Fruit fly (Drosophila melanogaster) whole organism, embryonic: ENCODE results near the gene CG32425.

Experiments
- Adf1 ChIP-seq: fragments of 200-800 bp; sonication (Bioruptor generic); IDR thresholded peaks from 2 replicates; pipeline ENCODE4 v1.3.6; 2022; ENCODE audit warnings: missing biosample characterization, missing genetic modification characterization
- CG12071 ChIP-seq: fragments of 200-800 bp; sonication (Bioruptor generic); optimal IDR thresholded peaks from 3 replicates; lab custom pipeline; 2018; ENCODE audit warnings: missing biosample characterization, mild to moderate bottlenecking, missing genetic modification characterization
- CG13775 ChIP-seq: fragments of 200-800 bp; sonication (Bioruptor generic); optimal IDR thresholded peaks from 3 replicates; lab custom pipeline; 2017; ENCODE audit warnings: missing biosample characterization, mild to moderate bottlenecking, missing genetic modification characterization
- CG1603 ChIP-seq: fragments of 200-800 bp; sonication (Bioruptor generic); optimal IDR thresholded peaks from 2 replicates; lab custom pipeline; 2019; ENCODE audit warnings: missing biosample characterization, mild to moderate bottlenecking, missing genetic modification characterization, moderate library complexity
- CG17186 ChIP-seq: fragments of 200-800 bp; sonication (Bioruptor generic); optimal IDR thresholded peaks from 3 replicates; lab custom pipeline; 2017; ENCODE audit warnings: missing biosample characterization, missing genetic modification reagents, missing genetic modification characterization
- CG17912 ChIP-seq: fragments of 200-800 bp; sonication (Bioruptor generic); optimal IDR thresholded peaks from 2 replicates; lab custom pipeline; 2018; ENCODE audit warnings: missing biosample characterization, mild to moderate bottlenecking, missing genetic modification characterization
- CG30431 ChIP-seq: fragments of 200-800 bp; sonication (Bioruptor generic); optimal IDR thresholded peaks from 2 replicates; lab custom pipeline; 2017; ENCODE audit warnings: missing biosample characterization, missing genetic modification characterization
- CG34376 ChIP-seq: fragments of 200-800 bp; sonication (Bioruptor generic); optimal IDR thresholded peaks from 2 replicates; lab custom pipeline; 2018; ENCODE audit warnings: missing biosample characterization, mild to moderate bottlenecking, missing genetic modification characterization
- CG4282 ChIP-seq: fragments of 200-800 bp; sonication (Bioruptor generic); optimal IDR thresholded peaks from 2 replicates; lab custom pipeline; 2016; ENCODE audit warnings: missing biosample characterization, missing genetic modification characterization
- CG5953 ChIP-seq: fragments of 200-800 bp; sonication (Bioruptor generic); IDR thresholded peaks from 2 replicates; pipeline ENCODE4 v1.3.6; 2022; ENCODE audit warnings: missing biosample characterization, missing genetic modification characterization
- CG6854 ChIP-seq: fragments of 200-800 bp; sonication (Bioruptor generic); optimal IDR thresholded peaks from 3 replicates; lab custom pipeline; 2017; ENCODE audit warnings: missing biosample characterization, mild to moderate bottlenecking, missing genetic modification characterization
- CG7786 ChIP-seq: fragments of 200-800 bp; sonication (Bioruptor generic); optimal IDR thresholded peaks from 2 replicates; lab custom pipeline; 2016; ENCODE audit warnings: missing biosample characterization, missing genetic modification characterization
- CG8290 ChIP-seq, 3 experiments: fragments of 200-800 bp; sonication (Bioruptor generic); optimal IDR thresholded peaks; 2 replicates each; lab custom pipeline; 2016 to 2019; ENCODE audit warnings: missing biosample characterization in 3 of 3, missing genetic modification characterization in 3 of 3, mild to moderate bottlenecking in 2 of 3, moderate library complexity in 1 of 3
- E2f2 ChIP-seq: fragments of 200-800 bp; sonication (Bioruptor generic); IDR thresholded peaks from 2 replicates; pipeline ENCODE4 v1.3.6; 2022; ENCODE audit warnings: missing biosample characterization, missing genetic modification characterization
- Gsc ChIP-seq: fragments of 200-800 bp; sonication (Bioruptor generic); IDR thresholded peaks from 2 replicates; pipeline ENCODE4 v1.3.6; 2022; ENCODE audit warnings: missing biosample characterization, missing genetic modification characterization
- HLHmδ ChIP-seq: fragments of 200-800 bp; sonication (Bioruptor generic); optimal IDR thresholded peaks from 2 replicates; lab custom pipeline; 2018; ENCODE audit warnings: missing biosample characterization, mild to moderate bottlenecking, missing genetic modification characterization, moderate library complexity
- HmgD ChIP-seq: fragments of 200-800 bp; sonication (Bioruptor generic); optimal IDR thresholded peaks from 3 replicates; lab custom pipeline; 2016; ENCODE audit warnings: missing biosample characterization, missing genetic modification characterization
- Hmx ChIP-seq: fragments of 200-800 bp; sonication (Bioruptor generic); optimal IDR thresholded peaks from 2 replicates; lab custom pipeline; 2016; ENCODE audit warnings: missing biosample characterization, missing genetic modification characterization
- Kr ChIP-seq: fragments of 200-800 bp; sonication (Bioruptor generic); optimal IDR thresholded peaks from 2 replicates; lab custom pipeline; 2017; ENCODE audit warnings: missing biosample characterization, mild to moderate bottlenecking, missing genetic modification characterization
- MTF-1 ChIP-seq: fragments of 200-800 bp; sonication (Bioruptor generic); optimal IDR thresholded peaks from 2 replicates; lab custom pipeline; 2018; ENCODE audit warnings: missing biosample characterization, mild to moderate bottlenecking, missing genetic modification characterization, borderline replicate concordance
- ato ChIP-seq: fragments of 200-800 bp; sonication (Bioruptor generic); IDR thresholded peaks from 2 replicates; pipeline ENCODE4 v1.3.6; 2022; ENCODE audit warnings: missing biosample characterization, missing genetic modification characterization; ENCODE audit not compliant: partially characterized antibody
- cas ChIP-seq: fragments of 200-800 bp; sonication (Bioruptor generic); IDR thresholded peaks from 2 replicates; pipeline ENCODE4 v1.3.6; 2022; ENCODE audit warnings: missing biosample characterization, missing genetic modification characterization
- chm ChIP-seq: fragments of 200-800 bp; sonication (Bioruptor generic); IDR thresholded peaks from 2 replicates; pipeline ENCODE4 v1.3.6; 2022; ENCODE audit warnings: missing biosample characterization, missing genetic modification characterization
- cwo ChIP-seq: fragments of 200-800 bp; sonication (Bioruptor generic); optimal IDR thresholded peaks from 3 replicates; lab custom pipeline; 2017; ENCODE audit warnings: missing biosample characterization, missing genetic modification characterization, mild to moderate bottlenecking, moderate library complexity, missing genetic modification reagents
- dpn ChIP-seq, 2 experiments: fragments of 200-800 bp; sonication (Bioruptor generic); optimal IDR thresholded peaks; 3 replicates each; lab custom pipeline; 2016; ENCODE audit warnings: missing biosample characterization in 2 of 2, missing genetic modification characterization in 2 of 2
- emc ChIP-seq: fragments of 200-800 bp; sonication (Bioruptor generic); optimal IDR thresholded peaks from 2 replicates; lab custom pipeline; 2016; ENCODE audit warnings: missing biosample characterization, missing genetic modification characterization
- gem ChIP-seq: fragments of 200-800 bp; sonication (Bioruptor generic); optimal IDR thresholded peaks from 2 replicates; lab custom pipeline; 2019; ENCODE audit warnings: missing biosample characterization, mild to moderate bottlenecking, missing genetic modification characterization, moderate library complexity
- grau ChIP-seq: fragments of 200-800 bp; optimal IDR thresholded peaks from 3 replicates; lab custom pipeline; 2019; ENCODE audit warnings: missing biosample characterization, mild to moderate bottlenecking, missing genetic modification characterization, moderate library complexity
- ken ChIP-seq: fragments of 200-800 bp; sonication (Bioruptor generic); IDR thresholded peaks from 3 replicates; pipeline ENCODE4 v1.3.6; 2022; ENCODE audit warnings: missing biosample characterization, missing genetic modification characterization
- klu ChIP-seq: fragments of 200-800 bp; sonication (Bioruptor generic); IDR thresholded peaks from 2 replicates; pipeline ENCODE4 v1.3.6; 2022; ENCODE audit warnings: missing biosample characterization, missing genetic modification characterization
- kni ChIP-seq: fragments of 200-800 bp; sonication (Bioruptor generic); optimal IDR thresholded peaks from 3 replicates; lab custom pipeline; 2017; ENCODE audit warnings: mild to moderate bottlenecking, missing biosample characterization, missing genetic modification reagents, missing genetic modification characterization
- lola ChIP-seq, 3 experiments: fragments of >200 bp in 2 of 3; fragments of 200-800 bp in 1 of 3; sonication (Bioruptor generic) in 1 of 3; optimal IDR thresholded peaks; 2 replicates each; lab custom pipeline; 2017 to 2019; ENCODE audit warnings: missing biosample characterization in 3 of 3, missing genetic modification characterization in 3 of 3, mild to moderate bottlenecking in 1 of 3, moderate library complexity in 1 of 3
- luna ChIP-seq: fragments of 200-800 bp; sonication (Bioruptor generic); optimal IDR thresholded peaks from 2 replicates; lab custom pipeline; 2016; ENCODE audit warnings: missing biosample characterization, missing genetic modification characterization
- mld ChIP-seq: fragments of 200-800 bp; sonication (Bioruptor generic); IDR thresholded peaks from 3 replicates; pipeline ENCODE4 v1.3.6; 2022; ENCODE audit warnings: missing biosample characterization, missing genetic modification characterization; ENCODE audit not compliant: partially characterized antibody
- nom ChIP-seq: fragments of 200-800 bp; sonication (Bioruptor generic); optimal IDR thresholded peaks from 2 replicates; lab custom pipeline; 2017; ENCODE audit warnings: missing biosample characterization, missing genetic modification characterization, mild to moderate bottlenecking, moderate library complexity, missing genetic modification reagents
- otp ChIP-seq: fragments of 200-800 bp; sonication (Bioruptor generic); IDR thresholded peaks from 3 replicates; pipeline ENCODE4, ENCODE4 v1.3.6; 2022; ENCODE audit warnings: missing biosample characterization, missing genetic modification characterization
- pros ChIP-seq: fragments of 200-800 bp; sonication (Bioruptor generic); optimal IDR thresholded peaks from 3 replicates; lab custom pipeline; 2019; ENCODE audit warnings: missing biosample characterization, mild to moderate bottlenecking, missing genetic modification characterization, moderate library complexity
- sisA ChIP-seq: fragments of 200-800 bp; sonication (Bioruptor generic); IDR thresholded peaks from 2 replicates; pipeline ENCODE4 v1.3.6; 2022; ENCODE audit warnings: missing biosample characterization, missing genetic modification characterization
- sug ChIP-seq: fragments of 200-800 bp; optimal IDR thresholded peaks from 2 replicates; lab custom pipeline; 2019; ENCODE audit warnings: missing biosample characterization, mild to moderate bottlenecking, missing genetic modification characterization, moderate library complexity
- unpg ChIP-seq: fragments of 200-800 bp; sonication (Bioruptor generic); optimal IDR thresholded peaks from 3 replicates; lab custom pipeline; 2018; ENCODE audit warnings: missing biosample characterization, mild to moderate bottlenecking, missing genetic modification characterization, moderate library complexity
- wek ChIP-seq: fragments of 200-800 bp; sonication (Bioruptor generic); optimal IDR thresholded peaks from 3 replicates; lab custom pipeline; 2018; ENCODE audit warnings: missing biosample characterization, mild to moderate bottlenecking, missing genetic modification characterization, moderate library complexity

The CG32425 gene

dm6 chr3L:20511499-20512108 lies 14.5 kb downstream of the CG32425 start (continued):
- TF ChIP-seq CG17912 (GFP tag; lab: Kevin White, UChicago), result no peak
- TF ChIP-seq emc (GFP tag; lab: Kevin White, UChicago), result no peak
- TF ChIP-seq CG8290 (GFP tag; optimal IDR thresholded peaks at IDR 0.05; lab: Kevin White, UChicago), result no peak
- no peak for TF ChIP-seq CG8290 (tag; optimal IDR thresholded peaks at IDR 0.05; lab: Kevin White, UChicago)
- TF ChIP-seq gem (tag; lab: Kevin White, UChicago), result peak; percentile 30
- TF ChIP-seq CG4282 (GFP tag; lab: Kevin White, UChicago), result no peak
- no peak for TF ChIP-seq sisA (GFP tag; lab: Robert Waterston, UW)
- TF ChIP-seq cas (GFP tag; lab: Robert Waterston, UW), result no peak
- TF ChIP-seq grau (tag; lab: Kevin White, UChicago), result no peak
- TF ChIP-seq CG5953, result no peak
- TF ChIP-seq unpg, result no peak
- no peak for TF ChIP-seq lola (GFP tag; optimal IDR thresholded peaks at IDR 0.05; lab: Kevin White, UChicago)
- no peak for TF ChIP-seq CG12071 (GFP tag; lab: Kevin White, UChicago)
- no peak for TF ChIP-seq Hmx (GFP tag; lab: Kevin White, UChicago)
- no peak for TF ChIP-seq CG6854
- TF ChIP-seq mld (GFP tag; lab: Robert Waterston, UW), result no peak
- no peak for TF ChIP-seq CG13775
- no peak for TF ChIP-seq kni (GFP tag; lab: Kevin White, UChicago)
- no peak for TF ChIP-seq Adf1 (GFP tag; lab: Robert Waterston, UW)
- TF ChIP-seq otp (GFP tag; lab: Robert Waterston, UW), result no peak
- peak; percentile 25; the same call in 1 of the 2 replicates for TF ChIP-seq E2f2 (GFP tag; lab: Robert Waterston, UW)
- no peak for TF ChIP-seq wek (GFP tag; lab: Kevin White, UChicago)
- no peak for TF ChIP-seq Gsc (GFP tag; lab: Robert Waterston, UW)
- TF ChIP-seq nom (GFP tag; lab: Kevin White, UChicago), result peak; percentile 26
- TF ChIP-seq pros (GFP tag; lab: Kevin White, UChicago), result no peak
- TF ChIP-seq Kr (GFP tag; lab: Kevin White, UChicago), result no peak
- TF ChIP-seq CG30431 (GFP tag; lab: Kevin White, UChicago), result no peak
- TF ChIP-seq CG17186 (GFP tag; lab: Kevin White, UChicago), result no peak
- no peak for TF ChIP-seq ken (GFP tag; lab: Robert Waterston, UW)
- no peak for TF ChIP-seq chm (GFP tag; lab: Robert Waterston, UW)
- TF ChIP-seq HmgD (GFP tag; lab: Kevin White, UChicago), result no peak
- TF ChIP-seq CG7786 (GFP tag; lab: Kevin White, UChicago), result no peak
- TF ChIP-seq dpn (GFP tag; optimal IDR thresholded peaks at IDR 0.05; lab: Kevin White, UChicago), result no peak
- no peak for TF ChIP-seq HLHmδ
- TF ChIP-seq klu (GFP tag; lab: Robert Waterston, UW), result no peak
- TF ChIP-seq cwo, result peak; percentile 78
- TF ChIP-seq CG34376, result peak; percentile 68
- TF ChIP-seq ato, result no peak
- no peak for TF ChIP-seq MTF-1 (GFP tag; lab: Kevin White, UChicago)
- peak; percentile 70 for TF ChIP-seq sug (tag; lab: Kevin White, UChicago)
- no peak for TF ChIP-seq luna (GFP tag; lab: Kevin White, UChicago)
- no peak for TF ChIP-seq CG1603 (tag; lab: Kevin White, UChicago)
